Fruit fly (Drosophila melanogaster) whole organism: ENCODE measurements around the gene CG15160.

ENCODE experiments used
- CG8478 ChIP-seq: fragments of >200 bp; optimal IDR thresholded peaks from 2 replicates; lab custom pipeline; 2018; ENCODE audit warnings: inconsistent platforms
- Dll ChIP-seq: fragments of >200 bp; optimal IDR thresholded peaks from 2 replicates; lab custom pipeline; 2017
- EcR ChIP-seq, 2 experiments: fragments of >200 bp; optimal IDR thresholded peaks; 2 replicates each; lab custom pipeline; 2017; ENCODE audit warnings: missing biosample characterization in 2 of 2, missing genetic modification characterization in 2 of 2, missing genetic modification reagents in 2 of 2
- pan ChIP-seq: fragments of >200 bp; optimal IDR thresholded peaks from 2 replicates; lab custom pipeline; 2017
- psq ChIP-seq: fragments of >200 bp; optimal IDR thresholded peaks from 2 replicates; lab custom pipeline; 2017
- usp ChIP-seq: fragments of >200 bp; optimal IDR thresholded peaks from 2 replicates; lab custom pipeline; 2017; ENCODE audit warnings: missing biosample characterization, missing genetic modification characterization, mixed read lengths

Gene CG15160

dm6 chr2L:18563991-18564390 lies 26.7 kb upstream of the CG15160 start:
- TF ChIP-seq Dll (lab: Kevin White, UChicago), result no peak
- no peak for TF ChIP-seq EcR (GFP tag; optimal IDR thresholded peaks at IDR 0.05; lab: Kevin White, UChicago)

- TF ChIP-seq CG8478 (lab: Kevin White, UChicago) (no peak), psq (no peak), pan (lab: Kevin White, UChicago) (no peak), EcR (GFP tag; optimal IDR thresholded peaks at IDR 0.05; lab: Kevin White, UChicago) (no peak), usp (no peak), Dll (lab: Kevin White, UChicago) (no peak)
These were observed 26.3 kb upstream of the CG15160 start for dm6 chr2L:18564417-18564816.

dm6 chr2L:18566235-18567158 lies 24.2 kb upstream of the CG15160 start:
- no peak for TF ChIP-seq Dll (lab: Kevin White, UChicago)
- no peak for TF ChIP-seq psq
- no peak for TF ChIP-seq EcR (GFP tag; optimal IDR thresholded peaks at IDR 0.05; lab: Kevin White, UChicago)
- no peak for TF ChIP-seq CG8478 (lab: Kevin White, UChicago)
- TF ChIP-seq pan (lab: Kevin White, UChicago), result no peak
- no peak for TF ChIP-seq usp

- TF ChIP-seq psq (no peak), CG8478 (lab: Kevin White, UChicago) (no peak), pan (lab: Kevin White, UChicago) (no peak), EcR (GFP tag; optimal IDR thresholded peaks at IDR 0.05; lab: Kevin White, UChicago) (no peak), usp (no peak), Dll (lab: Kevin White, UChicago) (no peak)
These were observed 23.1 kb upstream of the CG15160 start for dm6 chr2L:18567563-18567962.

- TF ChIP-seq psq, result no peak
These were observed 22.0 kb upstream of the CG15160 start for dm6 chr2L:18568715-18569114.

- TF ChIP-seq pan (lab: Kevin White, UChicago), result no peak
- no peak for TF ChIP-seq CG8478 (lab: Kevin White, UChicago)
- no peak for TF ChIP-seq EcR (GFP tag; optimal IDR thresholded peaks at IDR 0.05; lab: Kevin White, UChicago)
- TF ChIP-seq Dll (lab: Kevin White, UChicago), result no peak
- no peak for TF ChIP-seq psq
- TF ChIP-seq usp, result no peak
These were observed 18.8 kb upstream of the CG15160 start for dm6 chr2L:18571724-18572427.

- TF ChIP-seq psq (no peak), usp (no peak), Dll (lab: Kevin White, UChicago) (no peak), CG8478 (lab: Kevin White, UChicago) (no peak), pan (lab: Kevin White, UChicago) (peak; percentile 17), EcR (GFP tag; optimal IDR thresholded peaks at IDR 0.05; lab: Kevin White, UChicago) (peak in 1 of 2 experiments; percentile 39)
These were observed 18.1 kb upstream of the CG15160 start for dm6 chr2L:18572428-18573136.

- TF ChIP-seq Dll (lab: Kevin White, UChicago) (no peak), psq (no peak), CG8478 (lab: Kevin White, UChicago) (no peak), pan (lab: Kevin White, UChicago) (no peak), usp (no peak), EcR (GFP tag; optimal IDR thresholded peaks at IDR 0.05; lab: Kevin White, UChicago) (no peak)
These were observed 14.4 kb upstream of the CG15160 start for dm6 chr2L:18576250-18576649.

dm6 chr2L:18584617-18585016 lies 6.1 kb upstream of the CG15160 start:
- TF ChIP-seq usp (no peak), CG8478 (lab: Kevin White, UChicago) (no peak), EcR (GFP tag; optimal IDR thresholded peaks at IDR 0.05; lab: Kevin White, UChicago) (no peak), pan (lab: Kevin White, UChicago) (no peak), Dll (lab: Kevin White, UChicago) (no peak), psq (no peak)

dm6 chr2L:18590942-18591257 lies 209 bp downstream of the CG15160 start:
- TF ChIP-seq EcR (GFP tag; optimal IDR thresholded peaks at IDR 0.05; lab: Kevin White, UChicago), result no peak
- TF ChIP-seq psq, result no peak
- no peak for TF ChIP-seq pan (lab: Kevin White, UChicago)
- TF ChIP-seq usp, result no peak
- TF ChIP-seq Dll (lab: Kevin White, UChicago), result no peak
- TF ChIP-seq CG8478 (lab: Kevin White, UChicago), result no peak

dm6 chr2L:18596871-18597338 lies 6.2 kb downstream of the CG15160 start, which contains the start of gene amos:
Gene amos (minus strand): TSS chr2L:18596921.
- TF ChIP-seq psq (no peak), usp (no peak), EcR (GFP tag; optimal IDR thresholded peaks at IDR 0.05; lab: Kevin White, UChicago) (no peak), pan (lab: Kevin White, UChicago) (no peak), CG8478 (lab: Kevin White, UChicago) (no peak), Dll (lab: Kevin White, UChicago) (no peak)
